Fruit fly (Drosophila melanogaster) whole organism, embryonic: ENCODE results near the gene msb1l.

ENCODE experiments used
- Asciz ChIP-seq: fragments of 200-800 bp; sonication (Bioruptor generic); optimal IDR thresholded peaks from 2 replicates; lab custom pipeline; 2017; ENCODE audit warnings: missing biosample characterization, mild to moderate bottlenecking, missing genetic modification characterization, missing genetic modification reagents
- Awh ChIP-seq: fragments of 200-800 bp; sonication (Bioruptor generic); IDR thresholded peaks from 2 replicates; pipeline ENCODE4, ENCODE4 v1.3.6; 2022; ENCODE audit warnings: missing biosample characterization, missing genetic modification characterization
- B-H1 ChIP-seq: fragments of 200-800 bp; sonication (Bioruptor generic); IDR thresholded peaks from 3 replicates; pipeline ENCODE4 v1.3.6; 2022; ENCODE audit warnings: missing biosample characterization, missing genetic modification characterization
- CG10267 ChIP-seq: fragments of 200-800 bp; sonication (Bioruptor generic); optimal IDR thresholded peaks from 2 replicates; lab custom pipeline; 2018; ENCODE audit warnings: missing biosample characterization, mild to moderate bottlenecking, missing genetic modification characterization, moderate library complexity
- CG10979 ChIP-seq: fragments of 200-800 bp; sonication (Bioruptor generic); optimal IDR thresholded peaks from 2 replicates; lab custom pipeline; 2018; ENCODE audit warnings: missing biosample characterization, mild to moderate bottlenecking, missing genetic modification characterization, moderate library complexity
- CG1602 ChIP-seq: fragments of 200-800 bp; sonication (Bioruptor generic); optimal IDR thresholded peaks from 3 replicates; lab custom pipeline; 2016; ENCODE audit warnings: missing biosample characterization, missing genetic modification characterization
- CG16815 ChIP-seq: fragments of 200-800 bp; sonication (Bioruptor generic); optimal IDR thresholded peaks from 3 replicates; lab custom pipeline; 2017; ENCODE audit warnings: missing biosample characterization, mild to moderate bottlenecking, missing genetic modification characterization
- CG17186 ChIP-seq: fragments of 200-800 bp; sonication (Bioruptor generic); optimal IDR thresholded peaks from 3 replicates; lab custom pipeline; 2017; ENCODE audit warnings: missing biosample characterization, missing genetic modification reagents, missing genetic modification characterization
- CG17568 ChIP-seq: fragments of 200-800 bp; sonication (Bioruptor generic); optimal IDR thresholded peaks from 2 replicates; lab custom pipeline; 2018; ENCODE audit warnings: missing biosample characterization, mild to moderate bottlenecking, missing genetic modification characterization, moderate library complexity
- CG18262 ChIP-seq: fragments of 200-800 bp; optimal IDR thresholded peaks from 3 replicates; lab custom pipeline; 2019; ENCODE audit warnings: missing biosample characterization, mild to moderate bottlenecking, missing genetic modification characterization, moderate library complexity
- CG18599 ChIP-seq: fragments of 200-800 bp; sonication (Bioruptor generic); optimal IDR thresholded peaks from 3 replicates; lab custom pipeline; 2017; ENCODE audit warnings: missing biosample characterization, missing genetic modification characterization, mild to moderate bottlenecking, moderate library complexity, missing genetic modification reagents
- CG2875 ChIP-seq: fragments of 200-800 bp; sonication (Bioruptor generic); optimal IDR thresholded peaks from 2 replicates; lab custom pipeline; 2017; ENCODE audit warnings: missing biosample characterization, mild to moderate bottlenecking, missing genetic modification characterization, missing genetic modification reagents
- CG31441 ChIP-seq: fragments of 200-800 bp; sonication (Bioruptor generic); IDR thresholded peaks from 2 replicates; pipeline ENCODE4 v1.3.6; 2022; ENCODE audit warnings: missing biosample characterization, missing genetic modification characterization
- CG3995 ChIP-seq: fragments of 200-800 bp; sonication (Bioruptor generic); optimal IDR thresholded peaks from 3 replicates; lab custom pipeline; 2016; ENCODE audit warnings: missing biosample characterization, missing genetic modification characterization
- CG6654 ChIP-seq: fragments of 200-800 bp; sonication (Bioruptor generic); optimal IDR thresholded peaks from 2 replicates; lab custom pipeline; 2017; ENCODE audit warnings: missing biosample characterization, mild to moderate bottlenecking, missing genetic modification characterization
- CG7357 ChIP-seq: fragments of 200-800 bp; sonication (Bioruptor generic); IDR thresholded peaks from 3 replicates; pipeline ENCODE4 v1.3.6; 2022; ENCODE audit warnings: missing biosample characterization, missing genetic modification characterization
- CG8359 ChIP-seq: fragments of 200-800 bp; sonication (Bioruptor generic); optimal IDR thresholded peaks from 2 replicates; lab custom pipeline; 2017; ENCODE audit warnings: missing biosample characterization, mild to moderate bottlenecking, missing genetic modification characterization, borderline replicate concordance
- CG8944 ChIP-seq: fragments of 200-800 bp; sonication (Bioruptor generic); optimal IDR thresholded peaks from 3 replicates; lab custom pipeline; 2016; ENCODE audit warnings: missing biosample characterization, missing genetic modification characterization
- CG9437 ChIP-seq: fragments of 200-800 bp; sonication (Bioruptor generic); optimal IDR thresholded peaks from 2 replicates; lab custom pipeline; 2018; ENCODE audit warnings: missing biosample characterization, mild to moderate bottlenecking, missing genetic modification characterization
- CG9609 ChIP-seq: fragments of 200-800 bp; sonication (Bioruptor generic); optimal IDR thresholded peaks from 3 replicates; lab custom pipeline; 2016; ENCODE audit warnings: missing biosample characterization, missing genetic modification characterization
- Eip74EF ChIP-seq, 2 experiments: fragments of 200-800 bp in 1 of 2; fragments of >200 bp in 1 of 2; sonication (Bioruptor generic) in 1 of 2; optimal IDR thresholded peaks; 2 replicates each; lab custom pipeline; 2017 to 2019; ENCODE audit warnings: missing biosample characterization in 2 of 2, missing genetic modification characterization in 2 of 2, mild to moderate bottlenecking in 1 of 2, moderate library complexity in 1 of 2
- GATAe ChIP-seq: fragments of 200-800 bp; sonication (Bioruptor generic); conservative IDR thresholded peaks from 2 replicates; pipeline ENCODE4 v1.3.6; 2022; ENCODE audit warnings: missing biosample characterization, missing genetic modification characterization
- Hmx ChIP-seq: fragments of 200-800 bp; sonication (Bioruptor generic); optimal IDR thresholded peaks from 2 replicates; lab custom pipeline; 2016; ENCODE audit warnings: missing biosample characterization, missing genetic modification characterization
- Hr3 ChIP-seq: fragments of 200-800 bp; sonication (Bioruptor generic); optimal IDR thresholded peaks from 3 replicates; lab custom pipeline; 2016; ENCODE audit warnings: missing biosample characterization, missing genetic modification characterization
- Hsf ChIP-seq: fragments of 200-800 bp; sonication (Bioruptor generic); optimal IDR thresholded peaks from 3 replicates; lab custom pipeline; 2016; ENCODE audit warnings: missing biosample characterization, missing genetic modification characterization
- Mad ChIP-seq: fragments of 200-800 bp; sonication (Bioruptor generic); optimal IDR thresholded peaks from 2 replicates; lab custom pipeline; 2016; ENCODE audit warnings: missing biosample characterization, missing genetic modification characterization
- Med ChIP-seq: fragments of 200-800 bp; sonication (Bioruptor generic); peaks from one replicate; lab custom pipeline; 2016; ENCODE audit warnings: missing biosample characterization, missing genetic modification characterization, mild to moderate bottlenecking, inconsistent platforms, moderate library complexity
- Optix ChIP-seq: fragments of 200-800 bp; sonication (Bioruptor generic); IDR thresholded peaks from 3 replicates; pipeline ENCODE4 v1.3.6; 2022; ENCODE audit warnings: missing biosample characterization, missing genetic modification characterization
- Sin3A ChIP-seq: fragments of >200 bp; optimal IDR thresholded peaks from 2 replicates; lab custom pipeline; 2018
- Spps ChIP-seq: fragments of 200-800 bp; sonication (Bioruptor generic); optimal IDR thresholded peaks from 2 replicates; lab custom pipeline; 2018; ENCODE audit warnings: missing biosample characterization, mild to moderate bottlenecking, missing genetic modification characterization
- Vsx1 ChIP-seq: fragments of 200-800 bp; sonication (Bioruptor generic); optimal IDR thresholded peaks from 2 replicates; lab custom pipeline; 2017; ENCODE audit warnings: missing biosample characterization, mild to moderate bottlenecking, missing genetic modification characterization, missing genetic modification reagents
- az2 ChIP-seq: fragments of 200-800 bp; sonication (Bioruptor generic); optimal IDR thresholded peaks from 3 replicates; lab custom pipeline; 2016; ENCODE audit warnings: missing biosample characterization, missing genetic modification characterization
- bcd ChIP-seq: fragments of 200-800 bp; sonication (Bioruptor generic); optimal IDR thresholded peaks from 2 replicates; lab custom pipeline; 2017; ENCODE audit warnings: missing biosample characterization, mild to moderate bottlenecking, missing genetic modification characterization
- gfzf ChIP-seq: fragments of 200-800 bp; sonication (Bioruptor generic); optimal IDR thresholded peaks from 2 replicates; lab custom pipeline; 2016; ENCODE audit warnings: missing biosample characterization, mild to moderate bottlenecking, missing genetic modification characterization, moderate library complexity
- grau ChIP-seq: fragments of 200-800 bp; optimal IDR thresholded peaks from 3 replicates; lab custom pipeline; 2019; ENCODE audit warnings: missing biosample characterization, mild to moderate bottlenecking, missing genetic modification characterization, moderate library complexity
- inv ChIP-seq: fragments of 200-800 bp; sonication (Bioruptor generic); IDR thresholded peaks from 2 replicates; pipeline ENCODE4 v1.3.6; 2022; ENCODE audit warnings: missing biosample characterization, missing genetic modification characterization; ENCODE audit not compliant: partially characterized antibody
- nerfin-1 ChIP-seq: fragments of 200-800 bp; sonication (Bioruptor generic); optimal IDR thresholded peaks from 3 replicates; lab custom pipeline; 2019; ENCODE audit warnings: missing biosample characterization, mild to moderate bottlenecking, missing genetic modification characterization, moderate library complexity
- peb ChIP-seq: fragments of 200-800 bp; sonication (Bioruptor generic); IDR thresholded peaks from 2 replicates; pipeline ENCODE4 v1.3.6; 2022; ENCODE audit warnings: missing biosample characterization, missing genetic modification characterization
- pnt ChIP-seq: fragments of 200-800 bp; sonication (Bioruptor generic); optimal IDR thresholded peaks from 3 replicates; lab custom pipeline; 2016; ENCODE audit warnings: missing biosample characterization, missing genetic modification characterization
- prd ChIP-seq, 3 experiments: fragments of >200 bp in 2 of 3; fragments of 200-800 bp in 1 of 3; sonication (Bioruptor generic) in 1 of 3; optimal IDR thresholded peaks in 2 of 3; IDR thresholded peaks in 1 of 3; 2 replicates in 2 of 3; 3 replicates in 1 of 3; pipeline versions ENCODE4 v1.3.6 to Lab custom; 2017 to 2022; ENCODE audit warnings: missing biosample characterization in 1 of 3, missing genetic modification characterization in 1 of 3
- ranshi ChIP-seq: fragments of 200-800 bp; sonication (Bioruptor generic); IDR thresholded peaks from 2 replicates; pipeline ENCODE4 v1.3.6; 2022; ENCODE audit warnings: missing biosample characterization, missing genetic modification characterization
- row ChIP-seq: fragments of 200-800 bp; sonication (Bioruptor generic); IDR thresholded peaks from 3 replicates; pipeline ENCODE4 v1.3.6; 2022; ENCODE audit warnings: missing biosample characterization, missing genetic modification characterization
- schlank ChIP-seq: fragments of 200-800 bp; sonication (Bioruptor generic); optimal IDR thresholded peaks from 2 replicates; lab custom pipeline; 2018; ENCODE audit warnings: missing biosample characterization, mild to moderate bottlenecking, missing genetic modification characterization
- sens ChIP-seq: fragments of 200-800 bp; sonication (Bioruptor generic); peaks from one replicate; lab custom pipeline; 2016; ENCODE audit warnings: missing biosample characterization, missing genetic modification characterization
- sna ChIP-seq: fragments of 200-800 bp; sonication (Bioruptor generic); IDR thresholded peaks from 2 replicates; pipeline ENCODE4 v1.3.6; 2022; ENCODE audit warnings: missing biosample characterization, missing genetic modification characterization; ENCODE audit not compliant: partially characterized antibody
- so ChIP-seq: fragments of 200-800 bp; sonication (Bioruptor generic); IDR thresholded peaks from 3 replicates; pipeline ENCODE4 v1.3.6; 2022; ENCODE audit warnings: missing biosample characterization, missing genetic modification characterization
- tgo ChIP-seq: fragments of 200-800 bp; sonication (Bioruptor generic); IDR thresholded peaks from 3 replicates; pipeline ENCODE4 v1.3.6; 2022; ENCODE audit warnings: missing biosample characterization, missing genetic modification characterization
- yki ChIP-seq: fragments of >200 bp; optimal IDR thresholded peaks from 3 replicates; lab custom pipeline; 2018
- zen ChIP-seq: fragments of 200-800 bp; sonication (Bioruptor generic); optimal IDR thresholded peaks from 3 replicates; lab custom pipeline; 2018; ENCODE audit warnings: missing biosample characterization, mild to moderate bottlenecking, missing genetic modification characterization, moderate library complexity

Gene msb1l

dm6 chr2L:19537779-19538456, 39.6 kb upstream of the msb1l start, which contains the start of gene CG13082 (continued):
- TF ChIP-seq CG8359 (GFP tag; lab: Kevin White, UChicago) (peak; percentile 62), CG8944 (GFP tag; lab: Kevin White, UChicago) (peak; percentile 27), CG18262 (tag; lab: Kevin White, UChicago) (peak; percentile 81), Spps (tag; lab: Kevin White, UChicago) (peak; percentile 75), CG6654 (GFP tag; lab: Kevin White, UChicago) (peak; percentile 33), CG31441 (GFP tag; lab: Robert Waterston, UW) (peak; percentile 63), CG1602 (GFP tag; lab: Kevin White, UChicago) (peak; percentile 24), inv (GFP tag; lab: Robert Waterston, UW) (no peak), peb (GFP tag; lab: Robert Waterston, UW) (0 out of 2 replicates have a peak, but pooled peaks have one; percentile 38), B-H1 (no peak; the same call in 2 of the 3 replicates), CG17568 (peak; percentile 5), schlank (tag; lab: Kevin White, UChicago) (no peak), Mad (GFP tag; lab: Kevin White, UChicago) (peak; percentile 6), Optix (GFP tag; lab: Robert Waterston, UW) (peak; percentile 24; the same call in 1 of the 3 replicates), nerfin-1 (tag; lab: Kevin White, UChicago) (peak; percentile 48), az2 (GFP tag; lab: Kevin White, UChicago) (peak; percentile 53), sens (GFP tag; lab: Kevin White, UChicago) (peak; percentile 93), CG10979 (peak; percentile 85), Hsf (GFP tag; lab: Kevin White, UChicago) (peak; percentile 51), GATAe (GFP tag; lab: Robert Waterston, UW) (no peak), Vsx1 (peak; percentile 34), gfzf (GFP tag; lab: Kevin White, UChicago) (no peak), Eip74EF (GFP tag; optimal IDR thresholded peaks at IDR 0.05; lab: Kevin White, UChicago) (no peak), tgo (GFP tag; lab: Robert Waterston, UW) (peak; percentile 35; the same call in 1 of the 3 replicates), so (GFP tag; lab: Robert Waterston, UW) (no peak), grau (tag; lab: Kevin White, UChicago) (peak; percentile 57), CG9609 (GFP tag; lab: Kevin White, UChicago) (peak; percentile 9), pnt (GFP tag; lab: Kevin White, UChicago) (peak; percentile 5), CG2875 (GFP tag; lab: Kevin White, UChicago) (peak; percentile 59), prd (optimal IDR thresholded peaks at IDR 0.05; lab: Kevin White, UChicago) (no peak), prd (GFP tag; IDR thresholded peaks at IDR 0.05; lab: Robert Waterston, UW) (peak; percentile 64; the same call in 2 of the 3 replicates), CG18599 (GFP tag; lab: Kevin White, UChicago) (peak; percentile 30), Hmx (GFP tag; lab: Kevin White, UChicago) (peak; percentile 36), Sin3A (lab: Kevin White, UChicago) (no peak), CG17186 (GFP tag; lab: Kevin White, UChicago) (no peak), CG10267 (tag; lab: Kevin White, UChicago) (peak; percentile 60), Asciz (GFP tag; lab: Kevin White, UChicago) (peak; percentile 39), Awh (GFP tag; lab: Robert Waterston, UW) (peak; percentile 27; the same call in 1 of the 2 replicates), CG16815 (GFP tag; lab: Kevin White, UChicago) (peak; percentile 36), ranshi (0 out of 2 replicates have a peak, but pooled peaks have one; percentile 6), CG9437 (GFP tag; lab: Kevin White, UChicago) (peak; percentile 16), row (GFP tag; lab: Robert Waterston, UW) (peak; percentile 61), bcd (GFP tag; lab: Kevin White, UChicago) (peak; percentile 39), CG7357 (GFP tag; lab: Robert Waterston, UW) (no peak), CG3995 (GFP tag; lab: Kevin White, UChicago) (no peak), Hr3 (GFP tag; lab: Kevin White, UChicago) (peak; percentile 26), zen (tag; lab: Kevin White, UChicago) (peak; percentile 33), sna (no peak), Med (GFP tag; lab: Kevin White, UChicago) (peak; percentile 50), yki (no peak)
